Worm (Caenorhabditis elegans): ENCODE measurements around the gene thoc-2.
A peak's percentile ranks its signal among the peaks of the same experiment; 100 is the strongest.

Gene thoc-2

DNA sequence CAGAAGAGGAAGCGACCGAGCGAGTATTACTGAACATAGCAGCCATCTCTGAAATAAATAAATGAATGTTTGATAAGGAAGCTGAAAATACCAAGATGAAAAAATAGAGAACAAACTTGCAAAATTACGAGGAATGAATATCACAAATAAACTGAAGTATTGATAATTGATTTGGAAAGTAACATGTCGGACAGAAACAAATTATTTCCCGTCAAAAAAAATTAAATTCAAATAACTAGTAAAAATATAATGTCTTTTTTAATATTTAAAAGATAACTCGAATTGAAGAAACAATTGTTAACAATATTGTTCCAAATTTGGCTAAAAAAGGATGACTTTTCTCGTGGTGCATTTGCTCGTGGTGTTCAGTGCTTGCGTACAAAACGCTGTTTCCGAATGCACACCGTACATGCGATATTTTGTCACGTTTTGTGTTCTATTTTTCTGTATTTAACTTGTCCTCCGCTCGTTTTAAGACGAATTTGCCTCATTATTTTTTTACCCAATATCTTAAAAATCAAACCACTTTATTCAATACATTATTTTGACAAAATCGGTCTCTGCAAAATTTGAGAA lies 25.9 kb upstream of the thoc-2 start, which contains the start of gene rpn-13 (continued):
- TF ChIP-seq zip-4 (GFP tag; optimal IDR thresholded peaks at IDR 0.05) (no peak), dsc-1 (tag; optimal IDR thresholded peaks at IDR 0.05) (no peak), pag-3 (tag; optimal IDR thresholded peaks at IDR 0.05; ENCODE audit: borderline replicate concordance, insufficient read depth) (no peak), fos-1 (tag; optimal IDR thresholded peaks at IDR 0.05) (peak; percentile 49), unc-130 (tag; optimal IDR thresholded peaks at IDR 0.05) (peak; percentile 84), ztf-4 (tag; optimal IDR thresholded peaks at IDR 0.05) (no peak), ztf-11 (tag; optimal IDR thresholded peaks at IDR 0.05) (no peak), elt-3 (tag; optimal IDR thresholded peaks at IDR 0.05) (peak in 1 of 6 experiments; percentile 27), C16A3.4 (tag; optimal IDR thresholded peaks at IDR 0.05) (peak; percentile 52), nhr-90 (tag; optimal IDR thresholded peaks at IDR 0.05; ENCODE audit: poor library complexity) (no peak), egl-27 (tag; optimal IDR thresholded peaks at IDR 0.05) (no peak), mab-9 (GFP tag; IDR thresholded peaks at IDR 0.05) (no peak), efl-1 (optimal IDR thresholded peaks at IDR 0.05) (peak; percentile 58 to 62), efl-1 (GFP tag; optimal IDR thresholded peaks at IDR 0.05 in 1 of 2) (peak in 1 of 2 experiments; percentile 64), tbx-2 (tag; optimal IDR thresholded peaks at IDR 0.05) (peak; percentile 23), elt-2 (tag; optimal IDR thresholded peaks at IDR 0.05) (no peak), mep-1 (tag; optimal IDR thresholded peaks at IDR 0.05) (no peak), nhr-11 (tag; optimal IDR thresholded peaks at IDR 0.05) (no peak), nhr-19 (GFP tag; conservative IDR thresholded peaks at IDR 0.05) (no peak), lin-14 (GFP tag; optimal IDR thresholded peaks at IDR 0.05) (peak; percentile 42), nhr-77 (tag; optimal IDR thresholded peaks at IDR 0.05) (no peak), lin-35 (GFP tag; optimal IDR thresholded peaks at IDR 0.05) (peak; percentile 70 to 83), alr-1 (tag; optimal IDR thresholded peaks at IDR 0.05; ENCODE audit: borderline replicate concordance) (no peak), jun-1 (tag; optimal IDR thresholded peaks at IDR 0.05) (peak; percentile 6), aha-1 (tag; optimal IDR thresholded peaks at IDR 0.05) (no peak), ceh-88 (GFP tag; IDR thresholded peaks at IDR 0.05) (no peak), rnt-1 (tag; optimal IDR thresholded peaks at IDR 0.05) (peak; percentile 35), ceh-82 (tag; optimal IDR thresholded peaks at IDR 0.05) (peak in 2 of 3 experiments; percentile 52 to 56), lin-15B (tag; optimal IDR thresholded peaks at IDR 0.05) (no peak), xbp-1 (tag; optimal IDR thresholded peaks at IDR 0.05) (peak; percentile 41), nhr-71 (tag; optimal IDR thresholded peaks at IDR 0.05) (peak; percentile 59), pax-3 (tag; optimal IDR thresholded peaks at IDR 0.05) (no peak), unc-62 (GFP tag; optimal IDR thresholded peaks at IDR 0.05) (no peak), ets-5 (GFP tag; IDR thresholded peaks at IDR 0.05) (no peak), ceh-90 (tag; optimal IDR thresholded peaks at IDR 0.05) (no peak), zag-1 (tag; optimal IDR thresholded peaks at IDR 0.05) (no peak), Y116A8C.19 (tag; optimal IDR thresholded peaks at IDR 0.05; ENCODE audit: borderline replicate concordance) (no peak), swsn-7 (tag; optimal IDR thresholded peaks at IDR 0.05) (peak; percentile 40), nhr-20 (tag; optimal IDR thresholded peaks at IDR 0.05) (peak; percentile 32), hlh-17 (GFP tag; optimal IDR thresholded peaks at IDR 0.05; ENCODE audit: borderline replicate concordance) (no peak)

- TF ChIP-seq fos-1 (tag; optimal IDR thresholded peaks at IDR 0.05) (no peak), elt-3 (tag; optimal IDR thresholded peaks at IDR 0.05) (no peak), nhr-12 (tag; optimal IDR thresholded peaks at IDR 0.05) (no peak), skn-1 (tag; optimal IDR thresholded peaks at IDR 0.05) (no peak), tbx-2 (tag; optimal IDR thresholded peaks at IDR 0.05) (no peak), mdl-1 (tag; optimal IDR thresholded peaks at IDR 0.05) (no peak), lin-15B (tag; optimal IDR thresholded peaks at IDR 0.05) (no peak), efl-3 (GFP tag; optimal IDR thresholded peaks at IDR 0.05) (no peak)
Observed at ce11 chrIII:6343229-6343628, 24.6 kb upstream of the thoc-2 start, which contains the start of gene C56G2.9. C56G2.9 (minus strand) TSS chrIII:6343329.
